Worm (Caenorhabditis elegans) whole organism, mixed stage, embryonic: Measurements from ENCODE around the gene his-31.
A peak's percentile ranks its signal among the peaks of the same experiment; 100 is the strongest.

Source experiments
- M03D4.4 ChIP-seq: sonication (generic microtip); optimal IDR thresholded peaks from 2 replicates; lab custom pipeline; 2017; ENCODE audit warnings: mild to moderate bottlenecking, missing genetic modification characterization, missing compliant biosample characterization
- bed-3 ChIP-seq: fragments of 200-800 bp; sonication (Bioruptor generic); optimal IDR thresholded peaks from 3 replicates; lab custom pipeline; 2018; ENCODE audit warnings: mild to moderate bottlenecking, missing genetic modification characterization, moderate library complexity, missing compliant biosample characterization
- blmp-1 ChIP-seq: fragments of 150-350 bp; optimal IDR thresholded peaks from 2 replicates; lab custom pipeline; 2014; ENCODE audit warnings: missing biosample characterization, missing genetic modification characterization
- ceh-39 ChIP-seq: fragments of 150-350 bp; optimal IDR thresholded peaks from 2 replicates; lab custom pipeline; 2014; ENCODE audit warnings: missing biosample characterization, missing genetic modification characterization
- ceh-43 ChIP-seq: fragments of 200-800 bp; sonication (Bioruptor generic); optimal IDR thresholded peaks from 2 replicates; lab custom pipeline; 2018; ENCODE audit warnings: mild to moderate bottlenecking, missing genetic modification characterization, moderate library complexity, missing compliant biosample characterization
- ceh-83 ChIP-seq: fragments of 200-800 bp; sonication (Bioruptor generic); optimal IDR thresholded peaks from 2 replicates; lab custom pipeline; 2018; ENCODE audit warnings: mild to moderate bottlenecking, missing genetic modification characterization, missing compliant biosample characterization
- ces-1 ChIP-seq: fragments of 150-350 bp; optimal IDR thresholded peaks from 2 replicates; lab custom pipeline; 2014; ENCODE audit warnings: missing biosample characterization, missing genetic modification reagents, missing genetic modification characterization
- cnd-1 ChIP-seq: fragments of 200-800 bp; sonication (Bioruptor generic); optimal IDR thresholded peaks from 2 replicates; lab custom pipeline; 2018; ENCODE audit warnings: mild to moderate bottlenecking, missing genetic modification characterization, missing compliant biosample characterization
- drap-1 ChIP-seq: fragments of 200-800 bp; sonication (Bioruptor generic); optimal IDR thresholded peaks from 3 replicates; lab custom pipeline; 2018; ENCODE audit warnings: mild to moderate bottlenecking, missing genetic modification characterization, missing compliant biosample characterization
- elt-1 ChIP-seq: sonication (generic microtip); optimal IDR thresholded peaks from 2 replicates; lab custom pipeline; 2017; ENCODE audit warnings: missing genetic modification characterization, mild to moderate bottlenecking, missing compliant biosample characterization, antibody characterized with exemption, moderate library complexity, borderline replicate concordance; ENCODE audit not compliant: insufficient read depth
- elt-3 ChIP-seq: fragments of 150-350 bp; optimal IDR thresholded peaks from 2 replicates; lab custom pipeline; 2014; ENCODE audit warnings: missing biosample characterization, missing genetic modification characterization
- flh-1 ChIP-seq: fragments of 200-800 bp; sonication (Bioruptor generic); optimal IDR thresholded peaks from 2 replicates; lab custom pipeline; 2018; ENCODE audit warnings: mild to moderate bottlenecking, missing genetic modification characterization, moderate library complexity, missing compliant biosample characterization
- ham-2 ChIP-seq: fragments of 200-800 bp; sonication (Bioruptor generic); optimal IDR thresholded peaks from 2 replicates; lab custom pipeline; 2018; ENCODE audit warnings: mild to moderate bottlenecking, missing genetic modification characterization, missing compliant biosample characterization
- hlh-1 ChIP-seq: fragments of 150-350 bp; optimal IDR thresholded peaks from 2 replicates; lab custom pipeline; 2014; ENCODE audit warnings: missing biosample characterization, missing genetic modification reagents, missing genetic modification characterization
- lin-13 ChIP-seq: fragments of 150-350 bp; optimal IDR thresholded peaks from 2 replicates; lab custom pipeline; 2014; ENCODE audit warnings: missing biosample characterization, missing genetic modification characterization
- lsy-2 ChIP-seq: fragments of 150-350 bp; optimal IDR thresholded peaks from 2 replicates; lab custom pipeline; 2014; ENCODE audit warnings: missing biosample characterization, missing genetic modification characterization
- mab-5 ChIP-seq: fragments of 150-350 bp; optimal IDR thresholded peaks from 2 replicates; lab custom pipeline; 2014; ENCODE audit warnings: missing biosample characterization, missing genetic modification characterization
- mep-1 ChIP-seq: fragments of 150-350 bp; optimal IDR thresholded peaks from 2 replicates; lab custom pipeline; 2017; ENCODE audit warnings: missing biosample characterization, missing genetic modification reagents, missing genetic modification characterization, inconsistent platforms
- mls-2 ChIP-seq: sonication (generic microtip); optimal IDR thresholded peaks from 2 replicates; lab custom pipeline; 2016; ENCODE audit warnings: mild to moderate bottlenecking, missing genetic modification characterization, moderate library complexity, missing compliant biosample characterization
- nhr-12 ChIP-seq: fragments of 150-350 bp; optimal IDR thresholded peaks from 2 replicates; lab custom pipeline; 2014; ENCODE audit warnings: missing biosample characterization, missing genetic modification characterization
- nhr-2 ChIP-seq: fragments of 150-350 bp; optimal IDR thresholded peaks from 2 replicates; lab custom pipeline; 2014; ENCODE audit warnings: missing biosample characterization, missing genetic modification characterization
- nhr-237 ChIP-seq: fragments of 150-350 bp; optimal IDR thresholded peaks from 2 replicates; lab custom pipeline; 2014; ENCODE audit warnings: missing biosample characterization, missing genetic modification characterization
- nhr-76 ChIP-seq: sonication (generic microtip); optimal IDR thresholded peaks from 2 replicates; lab custom pipeline; 2017; ENCODE audit warnings: missing biosample characterization, missing genetic modification characterization
- pha-4 ChIP-seq: fragments of 150-350 bp; optimal IDR thresholded peaks from 2 replicates; lab custom pipeline; 2018; ENCODE audit warnings: missing biosample characterization, missing genetic modification reagents, missing genetic modification characterization
- sem-2 ChIP-seq: fragments of 200-800 bp; sonication (Bioruptor generic); optimal IDR thresholded peaks from 2 replicates; lab custom pipeline; 2018; ENCODE audit warnings: mild to moderate bottlenecking, missing genetic modification characterization, missing compliant biosample characterization
- snpc-4 ChIP-seq: fragments of 150-350 bp; optimal IDR thresholded peaks from 2 replicates; lab custom pipeline; 2014; ENCODE audit warnings: missing biosample characterization, missing genetic modification characterization
- sptf-1 ChIP-seq: sonication (generic microtip); optimal IDR thresholded peaks from 2 replicates; lab custom pipeline; 2017; ENCODE audit warnings: mild to moderate bottlenecking, missing genetic modification characterization, moderate library complexity, missing compliant biosample characterization
- tbx-8 ChIP-seq: fragments of 200-800 bp; sonication (Bioruptor generic); optimal IDR thresholded peaks from 2 replicates; lab custom pipeline; 2018; ENCODE audit warnings: mild to moderate bottlenecking, missing genetic modification characterization, moderate library complexity, missing compliant biosample characterization
- unc-120 ChIP-seq: sonication (generic microtip); optimal IDR thresholded peaks from 2 replicates; lab custom pipeline; 2017; ENCODE audit warnings: missing genetic modification characterization, missing compliant biosample characterization; ENCODE audit not compliant: poor library complexity, severe bottlenecking
- unc-39 ChIP-seq: fragments of 150-350 bp; optimal IDR thresholded peaks from 2 replicates; lab custom pipeline; 2014; ENCODE audit warnings: missing biosample characterization, missing genetic modification characterization
- unc-62 ChIP-seq: fragments of 150-350 bp; optimal IDR thresholded peaks from 2 replicates; lab custom pipeline; 2014; ENCODE audit warnings: missing biosample characterization, missing genetic modification reagents, missing genetic modification characterization
- zip-8 ChIP-seq: fragments of 150-350 bp; optimal IDR thresholded peaks from 2 replicates; lab custom pipeline; 2014; ENCODE audit warnings: missing biosample characterization, missing genetic modification characterization
- ztf-11 ChIP-seq: fragments of 150-350 bp; optimal IDR thresholded peaks from 2 replicates; lab custom pipeline; 2014; ENCODE audit warnings: missing biosample characterization, missing genetic modification characterization

Gene his-31

ce11 chrIV:8333954-8333987 lies at the start of gene his-31:
his-31 (minus strand) TSS chrIV:8333983.
- TF ChIP-seq blmp-1 (tag; lab: Kevin White, UChicago), result no peak
- TF ChIP-seq nhr-12 (tag; lab: Kevin White, UChicago), result no peak
- no peak for TF ChIP-seq cnd-1
- TF ChIP-seq bed-3 (GFP tag; lab: Kevin White, UChicago), result no peak
- no peak for TF ChIP-seq ceh-39 (tag; lab: Kevin White, UChicago)
- TF ChIP-seq, all 35 proteins: peak for 0

ce11 chrIV:8382695-8383094 lies 48.9 kb upstream of the his-31 start, which contains the start of gene D2096.9:
D2096.9 (minus strand) TSS chrIV:8382795.
- TF ChIP-seq mls-2 (tag; lab: Kevin White, UChicago), result no peak
- no peak for TF ChIP-seq mep-1 (tag; lab: Kevin White, UChicago)
- TF ChIP-seq sptf-1 (tag; lab: Kevin White, UChicago), result no peak
- TF ChIP-seq drap-1 (GFP tag; lab: Kevin White, UChicago), result no peak
- no peak for TF ChIP-seq nhr-237 (tag; lab: Kevin White, UChicago)
- no peak for TF ChIP-seq hlh-1 (tag; lab: Kevin White, UChicago)
- TF ChIP-seq unc-120 (tag; lab: Kevin White, UChicago), result no peak
- TF ChIP-seq ces-1 (GFP tag; lab: Kevin White, UChicago), result no peak
- TF ChIP-seq nhr-76 (tag; lab: Kevin White, UChicago), result no peak
- no peak for TF ChIP-seq flh-1 (GFP tag; lab: Kevin White, UChicago)
- TF ChIP-seq mab-5 (tag; lab: Kevin White, UChicago), result no peak
- no peak for TF ChIP-seq elt-1 (tag; lab: Kevin White, UChicago)
- no peak for TF ChIP-seq elt-3 (tag; lab: Kevin White, UChicago)

- no peak for TF ChIP-seq ham-2 (GFP tag; lab: Kevin White, UChicago)
- no peak for TF ChIP-seq snpc-4
- no peak for TF ChIP-seq unc-62
- TF ChIP-seq mab-5 (tag; lab: Kevin White, UChicago), result no peak
- TF ChIP-seq pha-4 (tag; lab: Kevin White, UChicago), result no peak
- no peak for TF ChIP-seq nhr-237 (tag; lab: Kevin White, UChicago)
- no peak for TF ChIP-seq lsy-2 (tag; lab: Kevin White, UChicago)
- TF ChIP-seq elt-3 (tag; lab: Kevin White, UChicago), result no peak
- no peak for TF ChIP-seq flh-1 (GFP tag; lab: Kevin White, UChicago)
- TF ChIP-seq mls-2 (tag; lab: Kevin White, UChicago), result no peak
- no peak for TF ChIP-seq ztf-11 (tag; lab: Kevin White, UChicago)
- no peak for TF ChIP-seq ceh-83 (GFP tag; lab: Kevin White, UChicago)
- no peak for TF ChIP-seq nhr-2
- no peak for TF ChIP-seq elt-1 (tag; lab: Kevin White, UChicago)
- TF ChIP-seq unc-120 (tag; lab: Kevin White, UChicago), result no peak
- TF ChIP-seq nhr-76 (tag; lab: Kevin White, UChicago), result no peak
- TF ChIP-seq mep-1 (tag; lab: Kevin White, UChicago), result no peak
- TF ChIP-seq nhr-12 (tag; lab: Kevin White, UChicago), result no peak
- TF ChIP-seq tbx-8 (GFP tag; lab: Kevin White, UChicago), result no peak
These were observed 46.6 kb upstream of the his-31 start for ce11 chrIV:8380266-8380850.

ce11 chrIV:8379683-8380082 lies 45.9 kb upstream of the his-31 start, which contains the start of gene praf-3:
praf-3 (plus strand) TSS chrIV:8379983.
- no peak for TF ChIP-seq zip-8
- no peak for TF ChIP-seq pha-4 (tag; lab: Kevin White, UChicago)
- TF ChIP-seq tbx-8 (GFP tag; lab: Kevin White, UChicago), result no peak
- no peak for TF ChIP-seq cnd-1
- TF ChIP-seq unc-39 (tag; lab: Kevin White, UChicago), result no peak
- no peak for TF ChIP-seq ztf-11 (tag; lab: Kevin White, UChicago)
- no peak for TF ChIP-seq lin-13 (tag; lab: Kevin White, UChicago)
- TF ChIP-seq ceh-43, result no peak
- TF ChIP-seq sem-2, result no peak
- no peak for TF ChIP-seq blmp-1 (tag; lab: Kevin White, UChicago)
- no peak for TF ChIP-seq unc-120 (tag; lab: Kevin White, UChicago)

ce11 chrIV:8379278-8379677 lies 45.5 kb upstream of the his-31 start, which contains the start of gene nap-1:
nap-1 (minus strand) TSS chrIV:8379319.
- peak; percentile 61 for TF ChIP-seq lin-13 (tag; lab: Kevin White, UChicago)
- TF ChIP-seq nhr-237 (tag; lab: Kevin White, UChicago), result peak; percentile 31
- TF ChIP-seq ham-2 (GFP tag; lab: Kevin White, UChicago), result no peak
- TF ChIP-seq M03D4.4 (tag; lab: Kevin White, UChicago), result no peak
- TF ChIP-seq sem-2, result no peak
- TF ChIP-seq lsy-2 (tag; lab: Kevin White, UChicago), result peak; percentile 74
- peak; percentile 69 for TF ChIP-seq mep-1 (tag; lab: Kevin White, UChicago)
- peak; percentile 42 for TF ChIP-seq ces-1 (GFP tag; lab: Kevin White, UChicago)
- TF ChIP-seq pha-4 (tag; lab: Kevin White, UChicago), result peak; percentile 60
- TF ChIP-seq ceh-39 (tag; lab: Kevin White, UChicago), result peak; percentile 56
